Worm (Caenorhabditis elegans) whole organism, young adult: ENCODE measurements around the gene F25E5.5.

Experiments used
- B0035.1 ChIP-seq: sonication (generic microtip); optimal IDR thresholded peaks from 2 replicates; lab custom pipeline; 2016; ENCODE audit warnings: missing genetic modification characterization, mild to moderate bottlenecking, missing compliant biosample characterization, missing genotype, missing genetic modification reagents
- B0336.3 ChIP-seq: fragments of 200-800 bp; sonication (Bioruptor generic); IDR thresholded peaks from 2 replicates; pipeline ENCODE4 v1.3.6; 2022; ENCODE audit warnings: missing genetic modification characterization, missing compliant biosample characterization
- C06A6.2 ChIP-seq: fragments of 200-800 bp; sonication (Bioruptor generic); conservative IDR thresholded peaks from 2 replicates; pipeline ENCODE4 v1.3.6; 2022; ENCODE audit warnings: missing genetic modification characterization, missing compliant biosample characterization
- D2030.7 ChIP-seq: fragments of 200-800 bp; sonication (Bioruptor generic); IDR thresholded peaks from 2 replicates; pipeline ENCODE4 v1.3.6; 2022; ENCODE audit warnings: missing genetic modification reagents, missing genetic modification characterization, missing compliant biosample characterization
- F10E7.11 ChIP-seq: sonication (generic microtip); optimal IDR thresholded peaks from 2 replicates; lab custom pipeline; 2017; ENCODE audit warnings: mild to moderate bottlenecking, missing genetic modification characterization, moderate library complexity, missing compliant biosample characterization
- F22D6.2 ChIP-seq: sonication (generic microtip); optimal IDR thresholded peaks from 2 replicates; lab custom pipeline; 2016; ENCODE audit warnings: mild to moderate bottlenecking, missing genetic modification characterization, missing compliant biosample characterization
- F33H1.4 ChIP-seq: fragments of 200-800 bp; sonication (Bioruptor generic); IDR thresholded peaks from 2 replicates; pipeline ENCODE4 v1.3.6; 2022; ENCODE audit warnings: missing genetic modification reagents, missing genetic modification characterization, missing compliant biosample characterization
- F57A8.1 ChIP-seq: fragments of 200-800 bp; sonication (Bioruptor generic); optimal IDR thresholded peaks from 2 replicates; lab custom pipeline; 2018; ENCODE audit warnings: mild to moderate bottlenecking, missing genetic modification characterization, moderate library complexity, missing compliant biosample characterization
- F57C9.4 ChIP-seq: sonication (generic microtip); optimal IDR thresholded peaks from 2 replicates; lab custom pipeline; 2017; ENCODE audit warnings: mild to moderate bottlenecking, missing genetic modification characterization, missing compliant biosample characterization
- K12H6.12 ChIP-seq: fragments of 200-800 bp; sonication (Bioruptor generic); optimal IDR thresholded peaks from 2 replicates; lab custom pipeline; 2018; ENCODE audit warnings: mild to moderate bottlenecking, missing genetic modification characterization, missing compliant biosample characterization
- Y53F4B.3 ChIP-seq: fragments of 200-800 bp; sonication (Bioruptor generic); IDR thresholded peaks from 2 replicates; pipeline ENCODE4 v1.3.6; 2022; ENCODE audit warnings: missing genetic modification reagents, missing genetic modification characterization, missing compliant biosample characterization
- Y56A3A.18 ChIP-seq: fragments of 200-800 bp; sonication (Bioruptor generic); IDR thresholded peaks from 2 replicates; pipeline ENCODE4 v1.3.6; 2022; ENCODE audit warnings: missing genetic modification reagents, missing genetic modification characterization, missing compliant biosample characterization
- Y95B8A.8 ChIP-seq: fragments of 200-800 bp; sonication (Bioruptor generic); IDR thresholded peaks from 2 replicates; pipeline ENCODE4 v1.3.6; 2022; ENCODE audit warnings: missing genetic modification reagents, missing genetic modification characterization, missing compliant biosample characterization
- akir-1 ChIP-seq: fragments of 200-800 bp; sonication (Bioruptor generic); optimal IDR thresholded peaks from 2 replicates; lab custom pipeline; 2018; ENCODE audit warnings: mild to moderate bottlenecking, missing genetic modification characterization, moderate library complexity, missing compliant biosample characterization
- ama-1 ChIP-seq, 3 experiments: fragments of 150-350 bp in 1 of 3; sonication (generic microtip) in 2 of 3; optimal IDR thresholded peaks; 2 replicates each; lab custom pipeline; 2014 to 2018; ENCODE audit warnings: missing biosample characterization in 2 of 3, missing genetic modification characterization in 2 of 3, missing genetic modification reagents in 2 of 3
- aptf-2 ChIP-seq: fragments of 200-800 bp; sonication (Bioruptor generic); conservative IDR thresholded peaks from 2 replicates; pipeline ENCODE4 v1.3.6; 2022; ENCODE audit warnings: missing genetic modification reagents, missing genetic modification characterization, missing compliant biosample characterization
- athp-1 ChIP-seq: sonication (generic microtip); optimal IDR thresholded peaks from 2 replicates; lab custom pipeline; 2017; ENCODE audit warnings: mild to moderate bottlenecking, missing genetic modification characterization, missing compliant biosample characterization
- attf-3 ChIP-seq: fragments of 200-800 bp; sonication (Bioruptor generic); conservative IDR thresholded peaks from 2 replicates; pipeline ENCODE4 v1.3.6; 2022; ENCODE audit warnings: missing genetic modification reagents, missing genetic modification characterization, missing compliant biosample characterization
- attf-6 ChIP-seq: fragments of 200-800 bp; sonication (Bioruptor generic); IDR thresholded peaks from 2 replicates; pipeline ENCODE4 v1.3.6; 2022; ENCODE audit warnings: missing genetic modification reagents, missing genetic modification characterization, missing compliant biosample characterization
- bed-2 ChIP-seq: fragments of 200-800 bp; sonication (Bioruptor generic); IDR thresholded peaks from 2 replicates; pipeline ENCODE4 v1.3.6; 2022; ENCODE audit warnings: missing genetic modification reagents, missing genetic modification characterization, missing compliant biosample characterization
- cebp-2 ChIP-seq: fragments of 200-800 bp; sonication (Bioruptor generic); IDR thresholded peaks from 2 replicates; pipeline ENCODE4 v1.3.6; 2022; ENCODE audit warnings: missing genetic modification characterization, missing compliant biosample characterization
- ceh-91 ChIP-seq: fragments of 200-800 bp; sonication (Bioruptor generic); IDR thresholded peaks from 2 replicates; pipeline ENCODE4 v1.3.6; 2022; ENCODE audit warnings: missing genetic modification reagents, missing genetic modification characterization, missing compliant biosample characterization
- efl-1 ChIP-seq: fragments of 150-350 bp; optimal IDR thresholded peaks from 2 replicates; lab custom pipeline; 2014; ENCODE audit warnings: missing biosample characterization, missing genetic modification reagents, missing genetic modification characterization
- him-1 ChIP-seq: sonication (generic microtip); optimal IDR thresholded peaks from 2 replicates; lab custom pipeline; 2016; ENCODE audit warnings: missing genotype, missing genetic modification reagents, missing genetic modification characterization, missing compliant biosample characterization
- hlh-26 ChIP-seq: fragments of 200-800 bp; sonication (Bioruptor generic); conservative IDR thresholded peaks from 2 replicates; pipeline ENCODE4 v1.3.6; 2022; ENCODE audit warnings: missing genetic modification reagents, missing genetic modification characterization, missing compliant biosample characterization
- hrde-1 ChIP-seq: sonication (generic microtip); optimal IDR thresholded peaks from 2 replicates; lab custom pipeline; 2016; ENCODE audit warnings: missing genetic modification characterization, mild to moderate bottlenecking, missing compliant biosample characterization, moderate library complexity, missing genotype, missing genetic modification reagents, borderline replicate concordance
- hsf-1 ChIP-seq: fragments of 200-800 bp; sonication (Bioruptor generic); IDR thresholded peaks from 2 replicates; pipeline ENCODE4 v1.3.6; 2022; ENCODE audit warnings: missing genetic modification reagents, missing genetic modification characterization, missing compliant biosample characterization
- lin-40 ChIP-seq: sonication (generic microtip); optimal IDR thresholded peaks from 2 replicates; lab custom pipeline; 2016; ENCODE audit warnings: missing genetic modification characterization, mild to moderate bottlenecking, missing compliant biosample characterization, missing genotype, missing genetic modification reagents
- madf-3 ChIP-seq: fragments of 200-800 bp; sonication (Bioruptor generic); IDR thresholded peaks from 2 replicates; pipeline ENCODE4 v1.3.6; 2022; ENCODE audit warnings: missing genetic modification reagents, missing genetic modification characterization, missing compliant biosample characterization
- madf-6 ChIP-seq: fragments of 200-800 bp; sonication (Bioruptor generic); IDR thresholded peaks from 2 replicates; pipeline ENCODE4 v1.3.6; 2022; ENCODE audit warnings: missing genetic modification reagents, missing genetic modification characterization, missing compliant biosample characterization
- madf-8 ChIP-seq: fragments of 200-800 bp; sonication (Bioruptor generic); conservative IDR thresholded peaks from 2 replicates; pipeline ENCODE4 v1.3.6; 2022; ENCODE audit warnings: missing genetic modification reagents, missing genetic modification characterization, missing compliant biosample characterization
- mcd-1 ChIP-seq: fragments of 200-800 bp; sonication (Bioruptor generic); IDR thresholded peaks from 2 replicates; pipeline ENCODE4 v1.3.6; 2022; ENCODE audit warnings: missing genetic modification reagents, missing genetic modification characterization, missing compliant biosample characterization
- mes-4 ChIP-seq: sonication (generic microtip); optimal IDR thresholded peaks from 2 replicates; lab custom pipeline; 2016; ENCODE audit warnings: missing genotype, missing genetic modification characterization, missing compliant biosample characterization
- nfya-1 ChIP-seq: sonication (generic microtip); optimal IDR thresholded peaks from 2 replicates; lab custom pipeline; 2017; ENCODE audit warnings: antibody characterized with exemption, missing compliant biosample characterization, missing genetic modification characterization, borderline replicate concordance; ENCODE audit not compliant: insufficient read depth
- nfya-2 ChIP-seq: fragments of 200-800 bp; sonication (Bioruptor generic); IDR thresholded peaks from 2 replicates; pipeline ENCODE4 v1.3.6; 2022; ENCODE audit warnings: missing genetic modification reagents, missing genetic modification characterization, missing compliant biosample characterization
- rcor-1 ChIP-seq: fragments of 200-800 bp; sonication (Bioruptor generic); IDR thresholded peaks from 2 replicates; pipeline ENCODE4 v1.3.6; 2022; ENCODE audit warnings: missing genetic modification reagents, missing genetic modification characterization, missing compliant biosample characterization
- rec-8 ChIP-seq, 2 experiments: sonication (generic microtip); optimal IDR thresholded peaks; 2 replicates each; lab custom pipeline; 2016; ENCODE audit warnings: mild to moderate bottlenecking in 2 of 2, missing genetic modification characterization in 2 of 2, missing genetic modification reagents in 2 of 2, missing genotype in 2 of 2, missing biosample characterization in 1 of 2, missing compliant biosample characterization in 1 of 2, moderate library complexity in 1 of 2
- rpc-1 ChIP-seq, 2 experiments: fragments of 150-350 bp in 1 of 2; sonication (generic microtip) in 1 of 2; optimal IDR thresholded peaks; 2 replicates each; lab custom pipeline; 2014 to 2018; ENCODE audit warnings: missing biosample characterization in 1 of 2, missing genetic modification characterization in 1 of 2, missing genetic modification reagents in 1 of 2, missing genotype in 1 of 2
- sdz-38 ChIP-seq: sonication (generic microtip); optimal IDR thresholded peaks from 2 replicates; lab custom pipeline; 2016; ENCODE audit warnings: missing genotype, missing genetic modification characterization, missing compliant biosample characterization
- sea-2 ChIP-seq: fragments of 200-800 bp; sonication (Bioruptor generic); IDR thresholded peaks from 2 replicates; pipeline ENCODE4 v1.3.6; 2022; ENCODE audit warnings: missing genetic modification characterization, missing compliant biosample characterization
- somi-1 ChIP-seq: fragments of 200-800 bp; sonication (Bioruptor generic); optimal IDR thresholded peaks from 2 replicates; lab custom pipeline; 2018; ENCODE audit warnings: mild to moderate bottlenecking, missing genetic modification characterization, missing compliant biosample characterization
- sptf-2 ChIP-seq: fragments of 200-800 bp; sonication (Bioruptor generic); optimal IDR thresholded peaks from 2 replicates; lab custom pipeline; 2018; ENCODE audit warnings: mild to moderate bottlenecking, missing genetic modification characterization, missing compliant biosample characterization
- unc-130 ChIP-seq: sonication (generic microtip); optimal IDR thresholded peaks from 2 replicates; lab custom pipeline; 2016; ENCODE audit warnings: missing genetic modification reagents, missing genetic modification characterization, missing compliant biosample characterization
- xnd-1 ChIP-seq: sonication (generic microtip); optimal IDR thresholded peaks from 2 replicates; lab custom pipeline; 2016; ENCODE audit warnings: missing genotype, missing genetic modification reagents, missing genetic modification characterization, missing compliant biosample characterization
- ztf-28 ChIP-seq: fragments of 200-800 bp; sonication (Bioruptor generic); IDR thresholded peaks from 2 replicates; pipeline ENCODE4 v1.3.6; 2022; ENCODE audit warnings: missing genetic modification reagents, missing genetic modification characterization, missing compliant biosample characterization
- ztf-3 ChIP-seq: fragments of 200-800 bp; sonication (Bioruptor generic); optimal IDR thresholded peaks from 2 replicates; lab custom pipeline; 2018; ENCODE audit warnings: mild to moderate bottlenecking, missing genetic modification characterization, missing compliant biosample characterization
- ztf-6 ChIP-seq: fragments of 200-800 bp; sonication (Bioruptor generic); IDR thresholded peaks from 2 replicates; pipeline ENCODE4 v1.3.6; 2022; ENCODE audit warnings: missing genetic modification reagents, missing genetic modification characterization, missing compliant biosample characterization

The F25E5.5 gene

DNA sequence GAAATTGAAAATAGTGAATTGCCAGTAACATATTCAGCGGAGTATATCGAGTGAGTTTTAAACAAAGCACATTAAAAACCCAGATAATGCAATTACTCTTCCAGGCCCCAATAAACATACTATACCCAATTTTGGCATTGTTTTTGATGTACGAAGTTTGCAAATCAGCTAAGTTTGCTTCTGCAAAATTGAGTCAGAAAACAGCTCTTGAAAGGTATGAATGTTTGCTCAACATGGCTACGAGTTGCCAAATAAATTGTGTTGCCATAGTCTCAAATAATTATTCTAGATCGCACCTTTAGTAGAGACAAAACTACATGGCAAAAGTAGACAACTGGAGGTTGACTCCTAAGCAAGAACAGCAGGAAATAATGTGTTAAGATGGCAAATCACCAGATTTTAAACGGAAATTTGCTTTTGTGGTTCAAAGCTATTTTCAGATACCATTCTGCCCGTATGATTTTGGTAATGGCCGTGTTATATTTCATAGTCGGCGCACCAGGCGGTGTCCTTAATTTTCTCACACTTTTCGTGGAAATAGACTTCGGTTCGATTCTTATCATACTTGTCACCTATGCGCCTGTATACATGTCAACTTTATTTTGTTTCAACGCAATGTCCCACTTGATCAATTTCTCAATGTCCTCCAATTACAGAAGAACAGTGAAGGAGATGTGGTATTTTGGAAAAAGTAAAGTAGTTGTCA is 14.5 kb upstream of the F25E5.5 start (continued):
- TF ChIP-seq cebp-2 (GFP tag; lab: Robert Waterston, UW) = no peak
- peak; percentile 22; the same call in 1 of the 2 replicates for TF ChIP-seq madf-6 (GFP tag; lab: Robert Waterston, UW)
- peak; percentile 50 for TF ChIP-seq F57C9.4 (tag; lab: Kevin White, UChicago)
- no peak for TF ChIP-seq sea-2
- TF ChIP-seq madf-8 (GFP tag; lab: Robert Waterston, UW) = no peak
- TF ChIP-seq somi-1 (GFP tag; lab: Kevin White, UChicago) = no peak
- TF ChIP-seq athp-1 (tag; lab: Kevin White, UChicago) = peak; percentile 46
- TF ChIP-seq F33H1.4 = no peak
- TF ChIP-seq F22D6.2 (tag; lab: Kevin White, UChicago) = no peak
- TF ChIP-seq bed-2 (GFP tag; lab: Robert Waterston, UW) = no peak
- TF ChIP-seq sdz-38 (tag; lab: Kevin White, UChicago) = no peak
- no peak for TF ChIP-seq ztf-6
- TF ChIP-seq Y95B8A.8 (GFP tag; lab: Robert Waterston, UW) = peak; percentile 63; the same call in 1 of the 2 replicates
- peak; percentile 67 for TF ChIP-seq B0336.3 (GFP tag; lab: Robert Waterston, UW)
- TF ChIP-seq aptf-2 (GFP tag; lab: Robert Waterston, UW) = no peak
- TF ChIP-seq attf-6 = no peak
- TF ChIP-seq ztf-28 = no peak
- no peak for TF ChIP-seq lin-40 (tag; lab: Kevin White, UChicago)
- peak; percentile 22 for TF ChIP-seq ztf-3 (GFP tag; lab: Kevin White, UChicago)
- no peak for TF ChIP-seq rec-8 (tag; optimal IDR thresholded peaks at IDR 0.05; lab: Kevin White, UChicago)
- TF ChIP-seq mcd-1 (GFP tag; lab: Robert Waterston, UW) = no peak
- no peak for TF ChIP-seq attf-3
- TF ChIP-seq madf-3 (GFP tag; lab: Robert Waterston, UW) = 0 out of 2 replicates have a peak, but pooled peaks have one; percentile 2
- TF ChIP-seq Y56A3A.18 (GFP tag; lab: Robert Waterston, UW) = peak; percentile 56
- TF ChIP-seq him-1 (tag; lab: Kevin White, UChicago) = no peak
- no peak for TF ChIP-seq hrde-1 (tag; lab: Kevin White, UChicago)
- no peak for TF ChIP-seq D2030.7 (GFP tag; lab: Robert Waterston, UW)
- TF ChIP-seq Y53F4B.3 (GFP tag; lab: Robert Waterston, UW) = no peak
- 0 out of 2 replicates have a peak, but pooled peaks have one; percentile 38 for TF ChIP-seq nfya-2 (GFP tag; lab: Robert Waterston, UW)
- TF ChIP-seq ceh-91 (GFP tag; lab: Robert Waterston, UW) = no peak
- no peak for TF ChIP-seq mes-4 (tag; lab: Kevin White, UChicago)
- peak; percentile 2 for TF ChIP-seq K12H6.12
- peak; percentile 59 for TF ChIP-seq C06A6.2 (GFP tag; lab: Robert Waterston, UW)
- TF ChIP-seq ama-1 (optimal IDR thresholded peaks at IDR 0.05; lab: Kevin White, UChicago) = peak; percentile 88
- TF ChIP-seq ama-1 (GFP tag; optimal IDR thresholded peaks at IDR 0.05; lab: Kevin White, UChicago) = no peak
- TF ChIP-seq rcor-1 (GFP tag; lab: Robert Waterston, UW) = no peak
- no peak for TF ChIP-seq hlh-26 (GFP tag; lab: Robert Waterston, UW)
- TF ChIP-seq xnd-1 (tag; lab: Kevin White, UChicago) = no peak
- no peak for TF ChIP-seq efl-1 (GFP tag; lab: Kevin White, UChicago)
- TF ChIP-seq unc-130 (GFP tag; lab: Kevin White, UChicago) = no peak
- TF ChIP-seq nfya-1 (tag; lab: Kevin White, UChicago) = no peak
- peak; percentile 21 for TF ChIP-seq B0035.1 (tag; lab: Kevin White, UChicago)
- no peak for TF ChIP-seq F10E7.11 (tag; lab: Kevin White, UChicago)
- TF ChIP-seq F57A8.1 (GFP tag; lab: Kevin White, UChicago) = no peak
- TF ChIP-seq rpc-1 (optimal IDR thresholded peaks at IDR 0.05; lab: Kevin White, UChicago) = no peak
- TF ChIP-seq rpc-1 (tag; optimal IDR thresholded peaks at IDR 0.05; lab: Kevin White, UChicago) = no peak
- TF ChIP-seq hsf-1 (GFP tag; lab: Robert Waterston, UW) = no peak
- no peak for TF ChIP-seq sptf-2 (GFP tag; lab: Kevin White, UChicago)
- TF ChIP-seq akir-1 (GFP tag; lab: Kevin White, UChicago) = no peak
